Worm (Caenorhabditis elegans): ENCODE data around the gene zip-11.

ce11 chrIV:3291977-3292561 is 19.0 kb upstream of the zip-11 start, which contains the start of gene W08E12.8:
- TF ChIP-seq skn-1 (tag; optimal IDR thresholded peaks at IDR 0.05) (no peak), elt-3 (tag; optimal IDR thresholded peaks at IDR 0.05) (no peak), ztf-11 (tag; optimal IDR thresholded peaks at IDR 0.05) (no peak), ZK546.5 (tag; optimal IDR thresholded peaks at IDR 0.05) (no peak), unc-62 (GFP tag; optimal IDR thresholded peaks at IDR 0.05) (no peak), mdl-1 (tag; optimal IDR thresholded peaks at IDR 0.05) (no peak)
